Fruit fly (Drosophila melanogaster) whole organism, embryonic: ENCODE data around the gene Sfxn2.

Experiments used
- Adf1 ChIP-seq: fragments of 200-800 bp; sonication (Bioruptor generic); IDR thresholded peaks from 2 replicates; pipeline ENCODE4 v1.3.6; 2022; ENCODE audit warnings: missing biosample characterization, missing genetic modification characterization
- CG10654 ChIP-seq: fragments of 200-800 bp; sonication (Bioruptor generic); optimal IDR thresholded peaks from 2 replicates; lab custom pipeline; 2016; ENCODE audit warnings: missing biosample characterization, missing genetic modification characterization
- CG12769 ChIP-seq: fragments of 200-800 bp; sonication (Bioruptor generic); optimal IDR thresholded peaks from 2 replicates; lab custom pipeline; 2019; ENCODE audit warnings: missing biosample characterization, mild to moderate bottlenecking, missing genetic modification characterization, moderate library complexity
- CG14441 ChIP-seq: fragments of 200-800 bp; sonication (Bioruptor generic); IDR thresholded peaks from 2 replicates; pipeline ENCODE4 v1.3.6; 2022; ENCODE audit warnings: missing biosample characterization, missing genetic modification characterization
- CG14667 ChIP-seq: fragments of 200-800 bp; sonication (Bioruptor generic); IDR thresholded peaks from 2 replicates; pipeline ENCODE4 v1.3.6; 2022; ENCODE audit warnings: missing biosample characterization, missing genetic modification characterization
- CG15073 ChIP-seq: fragments of 200-800 bp; sonication (Bioruptor generic); optimal IDR thresholded peaks from 2 replicates; lab custom pipeline; 2016; ENCODE audit warnings: missing biosample characterization, missing genetic modification characterization
- CG15514 ChIP-seq: fragments of 200-800 bp; sonication (Bioruptor generic); optimal IDR thresholded peaks from 3 replicates; lab custom pipeline; 2017; ENCODE audit warnings: missing biosample characterization, missing genetic modification characterization, mild to moderate bottlenecking, moderate library complexity, missing genetic modification reagents
- CG15696 ChIP-seq: fragments of 200-800 bp; sonication (Bioruptor generic); optimal IDR thresholded peaks from 2 replicates; lab custom pipeline; 2019; ENCODE audit warnings: missing biosample characterization, mild to moderate bottlenecking, missing genetic modification characterization, moderate library complexity
- CG1602 ChIP-seq: fragments of 200-800 bp; sonication (Bioruptor generic); optimal IDR thresholded peaks from 3 replicates; lab custom pipeline; 2016; ENCODE audit warnings: missing biosample characterization, missing genetic modification characterization
- CG16815 ChIP-seq: fragments of 200-800 bp; sonication (Bioruptor generic); optimal IDR thresholded peaks from 3 replicates; lab custom pipeline; 2017; ENCODE audit warnings: missing biosample characterization, mild to moderate bottlenecking, missing genetic modification characterization
- CG17328 ChIP-seq: fragments of 200-800 bp; sonication (Bioruptor generic); IDR thresholded peaks from 2 replicates; pipeline ENCODE4 v1.3.6; 2022; ENCODE audit warnings: missing biosample characterization, missing genetic modification characterization
- CG2129 ChIP-seq: fragments of 200-800 bp; sonication (Bioruptor generic); IDR thresholded peaks from 2 replicates; pipeline ENCODE4 v1.3.6; 2022; ENCODE audit warnings: missing biosample characterization, missing genetic modification characterization; ENCODE audit not compliant: partially characterized antibody
- CG32772 ChIP-seq: fragments of 200-800 bp; sonication (Bioruptor generic); IDR thresholded peaks from 2 replicates; pipeline ENCODE4 v1.3.6; 2022; ENCODE audit warnings: missing biosample characterization, missing genetic modification characterization
- CG34376 ChIP-seq: fragments of 200-800 bp; sonication (Bioruptor generic); optimal IDR thresholded peaks from 2 replicates; lab custom pipeline; 2018; ENCODE audit warnings: missing biosample characterization, mild to moderate bottlenecking, missing genetic modification characterization
- CG3995 ChIP-seq: fragments of 200-800 bp; sonication (Bioruptor generic); optimal IDR thresholded peaks from 3 replicates; lab custom pipeline; 2016; ENCODE audit warnings: missing biosample characterization, missing genetic modification characterization
- CG4328 ChIP-seq: fragments of 200-800 bp; sonication (Bioruptor generic); optimal IDR thresholded peaks from 3 replicates; lab custom pipeline; 2017; ENCODE audit warnings: missing biosample characterization, missing genetic modification reagents, missing genetic modification characterization
- CG6683 ChIP-seq: fragments of 200-800 bp; sonication (Bioruptor generic); optimal IDR thresholded peaks from 2 replicates; lab custom pipeline; 2017; ENCODE audit warnings: missing biosample characterization, mild to moderate bottlenecking, missing genetic modification characterization, missing genetic modification reagents
- CG7271 ChIP-seq: fragments of 200-800 bp; sonication (Bioruptor generic); optimal IDR thresholded peaks from 2 replicates; lab custom pipeline; 2018; ENCODE audit warnings: missing biosample characterization, mild to moderate bottlenecking, missing genetic modification characterization, moderate library complexity
- CG7372 ChIP-seq: fragments of 200-800 bp; sonication (Bioruptor generic); IDR thresholded peaks from 2 replicates; pipeline ENCODE4 v1.3.6; 2022; ENCODE audit warnings: missing biosample characterization, missing genetic modification characterization
- CHES-1-like ChIP-seq: fragments of 200-800 bp; sonication (Bioruptor generic); optimal IDR thresholded peaks from 2 replicates; lab custom pipeline; 2016; ENCODE audit warnings: missing biosample characterization, missing genetic modification characterization
- Deaf1 ChIP-seq: fragments of 200-800 bp; optimal IDR thresholded peaks from 3 replicates; lab custom pipeline; 2019; ENCODE audit warnings: missing biosample characterization, mild to moderate bottlenecking, missing genetic modification characterization, moderate library complexity
- Eip74EF ChIP-seq, 2 experiments: fragments of 200-800 bp in 1 of 2; fragments of >200 bp in 1 of 2; sonication (Bioruptor generic) in 1 of 2; optimal IDR thresholded peaks; 2 replicates each; lab custom pipeline; 2017 to 2019; ENCODE audit warnings: missing biosample characterization in 2 of 2, missing genetic modification characterization in 2 of 2, mild to moderate bottlenecking in 1 of 2, moderate library complexity in 1 of 2
- Fer3 ChIP-seq: fragments of 200-800 bp; sonication (Bioruptor generic); optimal IDR thresholded peaks from 2 replicates; lab custom pipeline; 2018; ENCODE audit warnings: missing biosample characterization, mild to moderate bottlenecking, missing genetic modification characterization, moderate library complexity
- HLH54F ChIP-seq: fragments of 200-800 bp; sonication (Bioruptor generic); optimal IDR thresholded peaks from 3 replicates; lab custom pipeline; 2016; ENCODE audit warnings: missing biosample characterization, missing genetic modification characterization
- Hr78 ChIP-seq, 2 experiments: fragments of 200-800 bp in 1 of 2; fragments of >200 bp in 1 of 2; sonication (Bioruptor generic) in 1 of 2; optimal IDR thresholded peaks; 2 replicates each; lab custom pipeline; 2017 to 2019; ENCODE audit warnings: missing biosample characterization in 2 of 2, missing genetic modification characterization in 2 of 2, mild to moderate bottlenecking in 1 of 2, moderate library complexity in 1 of 2
- Hsf ChIP-seq: fragments of 200-800 bp; sonication (Bioruptor generic); optimal IDR thresholded peaks from 3 replicates; lab custom pipeline; 2016; ENCODE audit warnings: missing biosample characterization, missing genetic modification characterization
- Mrtf ChIP-seq: fragments of 200-800 bp; sonication (Bioruptor generic); IDR thresholded peaks from 3 replicates; pipeline ENCODE4 v1.3.6; 2022; ENCODE audit warnings: missing biosample characterization, missing genetic modification characterization
- NfI ChIP-seq: fragments of 200-800 bp; sonication (Bioruptor generic); optimal IDR thresholded peaks from 3 replicates; lab custom pipeline; 2018; ENCODE audit warnings: missing biosample characterization, mild to moderate bottlenecking, missing genetic modification characterization, moderate library complexity
- Optix ChIP-seq: fragments of 200-800 bp; sonication (Bioruptor generic); IDR thresholded peaks from 3 replicates; pipeline ENCODE4 v1.3.6; 2022; ENCODE audit warnings: missing biosample characterization, missing genetic modification characterization
- Rx ChIP-seq: fragments of 200-800 bp; sonication (Bioruptor generic); IDR thresholded peaks from 2 replicates; pipeline ENCODE4 v1.3.6; 2022; ENCODE audit warnings: missing biosample characterization, missing genetic modification characterization
- Six4 ChIP-seq: fragments of 200-800 bp; sonication (Bioruptor generic); optimal IDR thresholded peaks from 2 replicates; lab custom pipeline; 2016; ENCODE audit warnings: missing biosample characterization, missing genetic modification characterization
- Sox100B ChIP-seq: fragments of 200-800 bp; sonication (Bioruptor generic); optimal IDR thresholded peaks from 3 replicates; lab custom pipeline; 2018; ENCODE audit warnings: missing biosample characterization, mild to moderate bottlenecking, missing genetic modification characterization
- Sry-β ChIP-seq: fragments of 200-800 bp; sonication (Bioruptor generic); optimal IDR thresholded peaks from 2 replicates; lab custom pipeline; 2018; ENCODE audit warnings: missing biosample characterization, mild to moderate bottlenecking, missing genetic modification characterization, moderate library complexity
- Usf ChIP-seq: fragments of 200-800 bp; sonication (Bioruptor generic); optimal IDR thresholded peaks from 2 replicates; lab custom pipeline; 2017; ENCODE audit warnings: missing genotype, missing biosample characterization, missing genetic modification characterization
- Xrp1 ChIP-seq: fragments of 200-800 bp; sonication (Bioruptor generic); IDR thresholded peaks from 2 replicates; pipeline ENCODE4 v1.3.6; 2022; ENCODE audit warnings: missing biosample characterization, missing genetic modification characterization
- bab2 ChIP-seq: fragments of 200-800 bp; sonication (Bioruptor generic); optimal IDR thresholded peaks from 2 replicates; lab custom pipeline; 2016; ENCODE audit warnings: missing biosample characterization, missing genetic modification characterization
- da ChIP-seq: fragments of 200-800 bp; sonication (Bioruptor generic); optimal IDR thresholded peaks from 2 replicates; lab custom pipeline; 2016; ENCODE audit warnings: missing biosample characterization, missing genetic modification characterization
- eyg ChIP-seq: fragments of 200-800 bp; sonication (Bioruptor generic); optimal IDR thresholded peaks from 3 replicates; lab custom pipeline; 2016; ENCODE audit warnings: missing biosample characterization, missing genetic modification characterization
- gcm ChIP-seq: fragments of 200-800 bp; sonication (Bioruptor generic); optimal IDR thresholded peaks from 2 replicates; lab custom pipeline; 2019; ENCODE audit warnings: missing biosample characterization, mild to moderate bottlenecking, missing genetic modification characterization, moderate library complexity
- gfzf ChIP-seq: fragments of 200-800 bp; sonication (Bioruptor generic); optimal IDR thresholded peaks from 2 replicates; lab custom pipeline; 2016; ENCODE audit warnings: missing biosample characterization, mild to moderate bottlenecking, missing genetic modification characterization, moderate library complexity
- ken ChIP-seq: fragments of 200-800 bp; sonication (Bioruptor generic); IDR thresholded peaks from 3 replicates; pipeline ENCODE4 v1.3.6; 2022; ENCODE audit warnings: missing biosample characterization, missing genetic modification characterization
- peb ChIP-seq: fragments of 200-800 bp; sonication (Bioruptor generic); IDR thresholded peaks from 2 replicates; pipeline ENCODE4 v1.3.6; 2022; ENCODE audit warnings: missing biosample characterization, missing genetic modification characterization
- prd ChIP-seq, 3 experiments: fragments of >200 bp in 2 of 3; fragments of 200-800 bp in 1 of 3; sonication (Bioruptor generic) in 1 of 3; optimal IDR thresholded peaks in 2 of 3; IDR thresholded peaks in 1 of 3; 2 replicates in 2 of 3; 3 replicates in 1 of 3; pipeline versions ENCODE4 v1.3.6 to Lab custom; 2017 to 2022; ENCODE audit warnings: missing biosample characterization in 1 of 3, missing genetic modification characterization in 1 of 3
- row ChIP-seq: fragments of 200-800 bp; sonication (Bioruptor generic); IDR thresholded peaks from 3 replicates; pipeline ENCODE4 v1.3.6; 2022; ENCODE audit warnings: missing biosample characterization, missing genetic modification characterization
- sc ChIP-seq, 3 experiments: fragments of >200 bp in 2 of 3; fragments of 200-800 bp in 1 of 3; sonication (Bioruptor generic) in 1 of 3; optimal IDR thresholded peaks; 2 replicates in 2 of 3; 3 replicates in 1 of 3; lab custom pipeline; 2017; ENCODE audit warnings: mild to moderate bottlenecking in 1 of 3, missing biosample characterization in 1 of 3, missing genetic modification characterization in 1 of 3, missing genetic modification reagents in 1 of 3
- sna ChIP-seq: fragments of 200-800 bp; sonication (Bioruptor generic); IDR thresholded peaks from 2 replicates; pipeline ENCODE4 v1.3.6; 2022; ENCODE audit warnings: missing biosample characterization, missing genetic modification characterization; ENCODE audit not compliant: partially characterized antibody
- tin ChIP-seq: fragments of 200-800 bp; sonication (Bioruptor generic); optimal IDR thresholded peaks from 3 replicates; lab custom pipeline; 2016; ENCODE audit warnings: missing biosample characterization, missing genetic modification characterization
- tio ChIP-seq: fragments of 200-800 bp; sonication (Bioruptor generic); optimal IDR thresholded peaks from 2 replicates; lab custom pipeline; 2017; ENCODE audit warnings: missing biosample characterization, missing genetic modification characterization, inconsistent platforms
- vnd ChIP-seq: fragments of 200-800 bp; sonication (Bioruptor generic); IDR thresholded peaks from 3 replicates; pipeline ENCODE4 v1.3.6; 2022; ENCODE audit warnings: missing biosample characterization, missing genetic modification characterization; ENCODE audit not compliant: partially characterized antibody

The Sfxn2 gene

dm6 chr3L:19097665-19098082 lies 34.7 kb downstream of the Sfxn2 start, which contains the start of the genes Naxd and CG14079 (continued):
- TF ChIP-seq ken (GFP tag; lab: Robert Waterston, UW) (peak; percentile 76), CHES-1-like (GFP tag; lab: Kevin White, UChicago) (peak; percentile 24), Sox100B (peak; percentile 38), Rx (GFP tag; lab: Robert Waterston, UW) (0 out of 2 replicates have a peak, but pooled peaks have one; percentile 15), CG15073 (no peak), tin (GFP tag; lab: Kevin White, UChicago) (peak; percentile 37), CG17328 (no peak; the same call in 1 of the 2 replicates), CG15696 (tag; lab: Kevin White, UChicago) (peak; percentile 14), CG6683 (GFP tag; lab: Kevin White, UChicago) (no peak), Eip74EF (GFP tag; optimal IDR thresholded peaks at IDR 0.05; lab: Kevin White, UChicago) (peak in 1 of 2 experiments; percentile 45), CG14667 (GFP tag; lab: Robert Waterston, UW) (peak; percentile 62), Hsf (GFP tag; lab: Kevin White, UChicago) (peak; percentile 42), CG3995 (GFP tag; lab: Kevin White, UChicago) (peak; percentile 83), Six4 (GFP tag; lab: Kevin White, UChicago) (peak; percentile 17), row (GFP tag; lab: Robert Waterston, UW) (peak; percentile 92), bab2 (peak; percentile 48), sc (optimal IDR thresholded peaks at IDR 0.05; lab: Kevin White, UChicago) (no peak), sc (GFP tag; optimal IDR thresholded peaks at IDR 0.05; lab: Kevin White, UChicago) (peak; percentile 15), Optix (GFP tag; lab: Robert Waterston, UW) (no peak), HLH54F (GFP tag; lab: Kevin White, UChicago) (peak; percentile 36), CG32772 (GFP tag; lab: Robert Waterston, UW) (peak; percentile 55), Hr78 (GFP tag; optimal IDR thresholded peaks at IDR 0.05; lab: Kevin White, UChicago) (no peak), vnd (GFP tag; lab: Robert Waterston, UW) (0 out of 3 replicates have a peak, but pooled peaks have one; percentile 26), prd (optimal IDR thresholded peaks at IDR 0.05; lab: Kevin White, UChicago) (no peak), prd (GFP tag; IDR thresholded peaks at IDR 0.05; lab: Robert Waterston, UW) (peak; percentile 79), gcm (peak; percentile 39), da (GFP tag; lab: Kevin White, UChicago) (no peak), sna (GFP tag; lab: Robert Waterston, UW) (no peak), CG2129 (GFP tag; lab: Robert Waterston, UW) (no peak), Adf1 (GFP tag; lab: Robert Waterston, UW) (no peak), CG15514 (GFP tag; lab: Kevin White, UChicago) (peak; percentile 37), CG14441 (GFP tag; lab: Robert Waterston, UW) (peak; percentile 56), gfzf (GFP tag; lab: Kevin White, UChicago) (no peak), eyg (no peak), CG10654 (GFP tag; lab: Kevin White, UChicago) (peak; percentile 43), CG12769 (tag; lab: Kevin White, UChicago) (no peak), CG4328 (peak; percentile 36), Mrtf (GFP tag; lab: Robert Waterston, UW) (0 out of 3 replicates have a peak, but pooled peaks have one; percentile 30), peb (GFP tag; lab: Robert Waterston, UW) (peak; percentile 39; the same call in 1 of the 2 replicates), Fer3 (tag; lab: Kevin White, UChicago) (peak; percentile 40), Deaf1 (tag; lab: Kevin White, UChicago) (no peak), CG7271 (tag; lab: Kevin White, UChicago) (no peak), CG7372 (GFP tag; lab: Robert Waterston, UW) (no peak), CG1602 (GFP tag; lab: Kevin White, UChicago) (peak; percentile 71), CG34376 (GFP tag; lab: Kevin White, UChicago) (no peak), tio (GFP tag; lab: Kevin White, UChicago) (peak; percentile 34), Xrp1 (GFP tag; lab: Robert Waterston, UW) (peak; percentile 74; the same call in 1 of the 2 replicates), Sry-β (GFP tag; lab: Kevin White, UChicago) (peak; percentile 12), CG16815 (GFP tag; lab: Kevin White, UChicago) (peak; percentile 58), NfI (peak; percentile 68), Usf (GFP tag; lab: Kevin White, UChicago) (peak; percentile 37)
